Worm (Caenorhabditis elegans): ENCODE measurements around the gene snap-29.

Gene snap-29

ce11 chrIII:8791235-8791634 is 15.2 kb downstream of the snap-29 start, which contains the start of the genes zfp-1 and F54F2.14:
Gene zfp-1 (plus strand): TSS chrIII:8791535.
Gene F54F2.14 (plus strand): TSS chrIII:8791546.
- TF ChIP-seq ceh-14 (tag; optimal IDR thresholded peaks at IDR 0.05), result no peak
- TF ChIP-seq gmeb-2 (tag; optimal IDR thresholded peaks at IDR 0.05), result no peak

ce11 chrIII:8792251-8792650 is 16.2 kb downstream of the snap-29 start, which contains the start of gene ztf-1:
Gene ztf-1 (minus strand): TSS chrIII:8792351.
- TF ChIP-seq dve-1 (tag; optimal IDR thresholded peaks at IDR 0.05) (no peak), elt-4 (tag; optimal IDR thresholded peaks at IDR 0.05) (no peak), ets-4 (tag; optimal IDR thresholded peaks at IDR 0.05) (no peak), C38D4.7 (GFP tag; optimal IDR thresholded peaks at IDR 0.05) (no peak), sdc-2 (tag; optimal IDR thresholded peaks at IDR 0.05) (no peak), lim-6 (tag; optimal IDR thresholded peaks at IDR 0.05) (no peak), ttx-3 (tag; optimal IDR thresholded peaks at IDR 0.05) (no peak), nhr-232 (tag; optimal IDR thresholded peaks at IDR 0.05) (no peak), ceh-22 (tag; optimal IDR thresholded peaks at IDR 0.05) (no peak), sox-4 (tag; optimal IDR thresholded peaks at IDR 0.05) (no peak), ceh-6 (GFP tag; optimal IDR thresholded peaks at IDR 0.05) (no peak)

ce11 chrIII:8794793-8795192 is 18.7 kb downstream of the snap-29 start:
- TF ChIP-seq tbx-2 (tag; optimal IDR thresholded peaks at IDR 0.05), result peak; percentile 51
- TF ChIP-seq ref-2 (tag; optimal IDR thresholded peaks at IDR 0.05), result peak; percentile 77
- TF ChIP-seq che-1 (tag; optimal IDR thresholded peaks at IDR 0.05), result no peak
- no peak for TF ChIP-seq pat-9 (tag; optimal IDR thresholded peaks at IDR 0.05)
- no peak for TF ChIP-seq lin-11 (tag; optimal IDR thresholded peaks at IDR 0.05)
- TF ChIP-seq ceh-9 (tag; optimal IDR thresholded peaks at IDR 0.05), result no peak
- TF ChIP-seq unc-55 (GFP tag; optimal IDR thresholded peaks at IDR 0.05), result peak; percentile 41
- TF ChIP-seq pag-3 (tag; optimal IDR thresholded peaks at IDR 0.05; ENCODE audit: borderline replicate concordance), result no peak
- no peak for TF ChIP-seq K09A11.1 (tag; optimal IDR thresholded peaks at IDR 0.05; ENCODE audit: insufficient read depth)
- TF ChIP-seq fax-1 (tag; optimal IDR thresholded peaks at IDR 0.05), result no peak
- no peak for TF ChIP-seq ttx-3 (tag; optimal IDR thresholded peaks at IDR 0.05)
- no peak for TF ChIP-seq unc-3 (GFP tag; conservative IDR thresholded peaks at IDR 0.05)
- no peak for TF ChIP-seq unc-3 (tag; optimal IDR thresholded peaks at IDR 0.05)
- TF ChIP-seq C08G9.2 (tag; optimal IDR thresholded peaks at IDR 0.05), result no peak
- TF ChIP-seq mec-3 (tag; optimal IDR thresholded peaks at IDR 0.05; ENCODE audit: borderline replicate concordance), result no peak
- peak; percentile 76 for TF ChIP-seq ceh-31 (tag; optimal IDR thresholded peaks at IDR 0.05)
- peak; percentile 87 for TF ChIP-seq pros-1 (tag; optimal IDR thresholded peaks at IDR 0.05)
- TF ChIP-seq fkh-10 (GFP tag; optimal IDR thresholded peaks at IDR 0.05), result no peak
- TF ChIP-seq hlh-8 (tag; optimal IDR thresholded peaks at IDR 0.05), result no peak
- peak; percentile 3 for TF ChIP-seq hlh-30 (tag; optimal IDR thresholded peaks at IDR 0.05; ENCODE audit: insufficient read depth)
- TF ChIP-seq K02D7.2 (tag; optimal IDR thresholded peaks at IDR 0.05), result no peak
- TF ChIP-seq T23F11.4 (GFP tag; optimal IDR thresholded peaks at IDR 0.05), result no peak
- TF ChIP-seq ceh-45 (GFP tag; IDR thresholded peaks at IDR 0.05), result no peak
- TF ChIP-seq pax-1 (tag; optimal IDR thresholded peaks at IDR 0.05), result no peak
- TF ChIP-seq ceh-6 (GFP tag; optimal IDR thresholded peaks at IDR 0.05), result no peak
- no peak for TF ChIP-seq unc-86 (tag; optimal IDR thresholded peaks at IDR 0.05)
- TF ChIP-seq ceh-30 (tag; optimal IDR thresholded peaks at IDR 0.05), result no peak
- TF ChIP-seq hlh-6 (tag; optimal IDR thresholded peaks at IDR 0.05), result no peak
- TF ChIP-seq elt-2 (tag; optimal IDR thresholded peaks at IDR 0.05), result no peak
- TF ChIP-seq npax-4 (tag; optimal IDR thresholded peaks at IDR 0.05), result no peak
- no peak for TF ChIP-seq lim-6 (tag; optimal IDR thresholded peaks at IDR 0.05)
- peak; percentile 25 for TF ChIP-seq ztf-16 (tag; optimal IDR thresholded peaks at IDR 0.05)
- TF ChIP-seq ahr-1 (tag; optimal IDR thresholded peaks at IDR 0.05), result no peak
- peak; percentile 82 for TF ChIP-seq ceh-34 (tag; optimal IDR thresholded peaks at IDR 0.05)
- TF ChIP-seq F13H6.1 (tag; optimal IDR thresholded peaks at IDR 0.05), result peak; percentile 7
- no peak for TF ChIP-seq sox-2 (GFP tag; IDR thresholded peaks at IDR 0.05)
- no peak for TF ChIP-seq odd-2 (tag; optimal IDR thresholded peaks at IDR 0.05)
- TF ChIP-seq nhr-11 (tag; optimal IDR thresholded peaks at IDR 0.05), result no peak
- TF ChIP-seq unc-42 (tag; optimal IDR thresholded peaks at IDR 0.05), result no peak
- no peak for TF ChIP-seq sox-4 (tag; optimal IDR thresholded peaks at IDR 0.05)
- peak; percentile 28 for TF ChIP-seq ceh-18 (tag; optimal IDR thresholded peaks at IDR 0.05)
